Worm (Caenorhabditis elegans): ENCODE results near the gene sma-10.

DNA sequence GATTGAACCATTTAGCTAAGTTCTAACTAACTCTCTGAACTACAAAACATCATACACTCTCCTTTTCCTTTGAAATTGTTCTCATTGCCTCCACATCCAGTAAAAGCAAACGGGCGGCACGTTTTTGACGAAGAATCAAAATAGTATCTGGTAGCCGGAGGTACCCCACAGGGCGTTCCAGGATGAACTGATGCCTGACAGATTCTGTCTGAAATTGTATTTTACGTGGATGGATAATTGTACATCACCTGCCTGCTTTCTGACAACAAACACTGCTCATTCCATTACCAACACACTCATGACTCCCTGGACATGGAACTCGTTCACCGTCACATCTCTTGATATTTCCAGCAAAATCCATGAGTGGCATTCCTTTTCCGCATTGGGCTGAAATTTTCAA, 16.2 kb downstream of the sma-10 start:
- TF ChIP-seq dao-5 (tag; optimal IDR thresholded peaks at IDR 0.05) = no peak
- no peak for TF ChIP-seq him-1 (tag; optimal IDR thresholded peaks at IDR 0.05)
- TF ChIP-seq W03F9.2 (tag; optimal IDR thresholded peaks at IDR 0.05) = no peak
